Worm (Caenorhabditis elegans): ENCODE data around the gene haf-8.

haf-8 gene

DNA sequence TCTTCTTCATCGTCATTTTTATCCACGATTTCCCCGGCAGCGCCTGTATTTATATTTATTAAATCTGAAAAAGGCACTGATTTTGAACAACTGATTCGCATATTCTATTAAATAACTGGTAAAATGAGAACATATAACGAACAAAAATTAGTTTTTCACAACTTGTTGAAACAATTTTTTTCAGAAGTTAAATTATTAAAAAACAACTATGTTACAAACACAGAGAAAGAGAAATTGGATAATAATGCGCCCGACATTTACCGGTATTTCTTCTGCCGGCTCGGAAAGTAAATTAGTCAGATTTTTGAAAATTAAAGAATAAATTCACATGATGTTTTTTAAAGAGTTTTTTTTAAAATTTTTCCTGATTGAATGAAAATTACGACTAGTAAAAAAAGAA is at the start of gene haf-8:
haf-8 (minus strand) TSS at position 101 of the 400 bp plus-strand sequence.
- no peak for TF ChIP-seq ceh-39 (tag; optimal IDR thresholded peaks at IDR 0.05)

DNA sequence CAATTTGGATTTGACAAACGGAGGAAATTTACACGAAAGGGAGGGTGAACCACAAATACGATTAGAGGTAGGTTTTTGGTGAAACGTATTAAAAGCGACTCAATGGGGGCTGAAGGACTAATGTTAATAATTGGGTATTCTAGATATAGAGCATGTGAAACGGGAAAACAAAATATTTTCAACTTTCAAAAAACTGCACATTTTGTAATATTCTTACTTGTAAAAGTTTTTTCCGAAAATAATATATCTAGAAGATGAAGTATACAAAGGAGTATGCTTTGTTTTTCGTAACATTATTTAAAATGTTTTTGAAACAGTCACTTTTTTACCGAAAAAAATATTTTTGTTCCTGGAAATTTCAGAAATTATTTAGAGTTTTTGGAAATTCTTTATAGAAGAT is 42.2 kb upstream of the haf-8 start:
- TF ChIP-seq M03D4.4 (tag; optimal IDR thresholded peaks at IDR 0.05) (no peak), ces-1 (GFP tag; optimal IDR thresholded peaks at IDR 0.05) (no peak), nhr-237 (tag; optimal IDR thresholded peaks at IDR 0.05) (no peak), elt-1 (tag; optimal IDR thresholded peaks at IDR 0.05; ENCODE audit: borderline replicate concordance, insufficient read depth) (no peak), nhr-28 (tag; optimal IDR thresholded peaks at IDR 0.05) (no peak), unc-39 (tag; optimal IDR thresholded peaks at IDR 0.05) (no peak), nhr-2 (tag; optimal IDR thresholded peaks at IDR 0.05) (no peak), sem-2 (GFP tag; optimal IDR thresholded peaks at IDR 0.05) (no peak), hlh-1 (tag; optimal IDR thresholded peaks at IDR 0.05) (no peak), ztf-11 (tag; optimal IDR thresholded peaks at IDR 0.05) (no peak), blmp-1 (tag; optimal IDR thresholded peaks at IDR 0.05) (no peak), zip-8 (tag; optimal IDR thresholded peaks at IDR 0.05) (no peak), lsy-2 (tag; optimal IDR thresholded peaks at IDR 0.05) (no peak), ceh-43 (GFP tag; optimal IDR thresholded peaks at IDR 0.05) (no peak), ceh-83 (GFP tag; optimal IDR thresholded peaks at IDR 0.05) (no peak), drap-1 (GFP tag; optimal IDR thresholded peaks at IDR 0.05) (no peak)

ce11 chrIV:14729272-14729671 is 29.5 kb upstream of the haf-8 start:
- TF ChIP-seq mab-5 (tag; optimal IDR thresholded peaks at IDR 0.05): no peak
- TF ChIP-seq elt-1 (tag; optimal IDR thresholded peaks at IDR 0.05; ENCODE audit: borderline replicate concordance, insufficient read depth): no peak
- no peak for TF ChIP-seq nhr-2 (tag; optimal IDR thresholded peaks at IDR 0.05)
- no peak for TF ChIP-seq M03D4.4 (tag; optimal IDR thresholded peaks at IDR 0.05)
- TF ChIP-seq pha-4 (tag; optimal IDR thresholded peaks at IDR 0.05): no peak
- TF ChIP-seq nhr-237 (tag; optimal IDR thresholded peaks at IDR 0.05): no peak
- no peak for TF ChIP-seq blmp-1 (tag; optimal IDR thresholded peaks at IDR 0.05)
- no peak for TF ChIP-seq ham-2 (GFP tag; optimal IDR thresholded peaks at IDR 0.05)
- no peak for TF ChIP-seq cnd-1 (tag; optimal IDR thresholded peaks at IDR 0.05)
- TF ChIP-seq lin-13 (tag; optimal IDR thresholded peaks at IDR 0.05): no peak
- no peak for TF ChIP-seq flh-1 (GFP tag; optimal IDR thresholded peaks at IDR 0.05)
- TF ChIP-seq snpc-4 (tag; optimal IDR thresholded peaks at IDR 0.05): no peak
- no peak for TF ChIP-seq unc-39 (tag; optimal IDR thresholded peaks at IDR 0.05)
- no peak for TF ChIP-seq unc-120 (tag; optimal IDR thresholded peaks at IDR 0.05; ENCODE audit: poor library complexity, severe bottlenecking)
- TF ChIP-seq ces-1 (GFP tag; optimal IDR thresholded peaks at IDR 0.05): no peak
- TF ChIP-seq ceh-83 (GFP tag; optimal IDR thresholded peaks at IDR 0.05): no peak
- no peak for TF ChIP-seq ztf-11 (tag; optimal IDR thresholded peaks at IDR 0.05)
- TF ChIP-seq ceh-39 (tag; optimal IDR thresholded peaks at IDR 0.05): no peak

DNA sequence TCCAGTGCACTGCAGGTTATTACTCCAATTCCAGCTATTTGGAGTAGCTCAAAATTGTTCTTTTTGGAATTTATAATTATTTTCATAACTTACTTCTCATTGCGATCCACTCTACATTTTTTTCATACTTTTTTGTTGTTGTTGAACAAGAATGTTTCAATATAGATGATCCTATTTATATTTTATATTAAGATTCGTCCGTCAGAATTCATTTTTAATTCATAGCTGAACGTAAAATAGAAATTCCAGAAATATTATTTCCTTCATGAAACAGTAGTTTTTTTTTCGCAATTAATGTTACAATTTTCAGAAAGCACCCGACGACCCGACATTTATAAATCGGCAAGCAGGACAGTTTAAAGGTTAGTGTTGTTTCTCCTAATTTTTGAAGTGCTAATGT is 28.5 kb upstream of the haf-8 start, which contains the start of gene Y57G11C.42:
Y57G11C.42 (plus strand) TSS at position 301 of the 400 bp plus-strand sequence.
- no peak for TF ChIP-seq flh-1 (GFP tag; optimal IDR thresholded peaks at IDR 0.05)
- no peak for TF ChIP-seq bed-3 (GFP tag; optimal IDR thresholded peaks at IDR 0.05)
- no peak for TF ChIP-seq ces-1 (GFP tag; optimal IDR thresholded peaks at IDR 0.05)
- no peak for TF ChIP-seq elt-1 (tag; optimal IDR thresholded peaks at IDR 0.05; ENCODE audit: borderline replicate concordance, insufficient read depth)

ce11 chrIV:14715500-14715899 is 15.8 kb upstream of the haf-8 start, which contains the start of gene lgc-8:
TSS of gene lgc-8 (plus strand) at chrIV:14715800.
- no peak for TF ChIP-seq elt-1 (tag; optimal IDR thresholded peaks at IDR 0.05; ENCODE audit: borderline replicate concordance, insufficient read depth)
- no peak for TF ChIP-seq hlh-1 (tag; optimal IDR thresholded peaks at IDR 0.05)
- TF ChIP-seq sptf-1 (tag; optimal IDR thresholded peaks at IDR 0.05): no peak
- TF ChIP-seq M03D4.4 (tag; optimal IDR thresholded peaks at IDR 0.05): no peak
- TF ChIP-seq mls-2 (tag; optimal IDR thresholded peaks at IDR 0.05): no peak
- TF ChIP-seq mab-5 (tag; optimal IDR thresholded peaks at IDR 0.05): no peak
- TF ChIP-seq drap-1 (GFP tag; optimal IDR thresholded peaks at IDR 0.05): no peak
- TF ChIP-seq pha-4 (tag; optimal IDR thresholded peaks at IDR 0.05): no peak
- TF ChIP-seq cnd-1 (tag; optimal IDR thresholded peaks at IDR 0.05): no peak
- no peak for TF ChIP-seq flh-1 (GFP tag; optimal IDR thresholded peaks at IDR 0.05)
- TF ChIP-seq blmp-1 (tag; optimal IDR thresholded peaks at IDR 0.05): no peak
- no peak for TF ChIP-seq unc-39 (tag; optimal IDR thresholded peaks at IDR 0.05)

DNA sequence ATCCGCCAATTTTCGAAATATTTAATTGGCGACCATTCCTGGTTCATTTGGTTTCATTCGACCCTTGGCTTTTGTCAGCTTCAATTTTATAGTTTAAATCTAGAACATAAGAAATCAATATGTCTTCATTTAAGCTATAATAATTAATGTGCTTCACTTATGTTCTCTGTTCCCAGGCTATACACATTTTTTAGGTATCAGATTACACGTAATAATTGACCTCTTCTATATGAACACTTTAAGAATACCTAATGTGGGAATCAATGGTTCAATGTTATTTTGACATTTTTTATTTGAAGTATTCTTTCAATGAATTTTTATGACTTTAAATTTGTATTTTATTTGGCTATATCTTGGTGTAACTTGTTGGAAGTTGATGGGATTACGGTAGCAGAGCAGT is 9.5 kb upstream of the haf-8 start, which contains the start of gene lgc-7:
lgc-7 (plus strand) TSS at position 301 of the 400 bp plus-strand sequence.
- TF ChIP-seq zip-8 (tag; optimal IDR thresholded peaks at IDR 0.05) (no peak), sptf-1 (tag; optimal IDR thresholded peaks at IDR 0.05) (no peak), tbx-8 (GFP tag; optimal IDR thresholded peaks at IDR 0.05) (no peak), unc-39 (tag; optimal IDR thresholded peaks at IDR 0.05) (no peak), ztf-11 (tag; optimal IDR thresholded peaks at IDR 0.05) (no peak), nhr-76 (tag; optimal IDR thresholded peaks at IDR 0.05) (no peak), ham-2 (GFP tag; optimal IDR thresholded peaks at IDR 0.05) (no peak), nhr-12 (tag; optimal IDR thresholded peaks at IDR 0.05) (no peak), blmp-1 (tag; optimal IDR thresholded peaks at IDR 0.05) (no peak), mls-2 (tag; optimal IDR thresholded peaks at IDR 0.05) (no peak), nhr-2 (tag; optimal IDR thresholded peaks at IDR 0.05) (no peak), pha-4 (tag; optimal IDR thresholded peaks at IDR 0.05) (no peak), drap-1 (GFP tag; optimal IDR thresholded peaks at IDR 0.05) (no peak), unc-62 (GFP tag; optimal IDR thresholded peaks at IDR 0.05) (no peak), elt-1 (tag; optimal IDR thresholded peaks at IDR 0.05; ENCODE audit: borderline replicate concordance, insufficient read depth) (no peak)
